Fruit fly (Drosophila melanogaster): ENCODE results near the gene Cow.

Gene Cow

DNA sequence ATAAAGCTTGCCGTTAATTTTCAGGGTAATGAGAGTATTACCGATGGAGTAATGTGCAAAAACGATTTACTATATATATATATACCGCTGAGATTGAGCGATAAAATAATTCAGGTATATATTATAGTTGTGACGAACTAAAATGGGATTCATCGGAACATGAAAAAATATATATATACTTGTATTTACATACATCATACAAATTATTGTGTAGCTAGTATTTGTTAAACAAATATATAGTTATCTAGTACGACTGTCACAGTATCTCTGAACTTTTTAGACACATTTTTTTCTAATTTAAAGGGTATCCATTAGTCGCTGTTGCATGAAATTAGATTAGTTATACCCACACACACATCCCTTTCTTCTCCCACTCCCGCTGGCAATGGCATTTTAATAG, 76.2 kb downstream of the Cow start:
- no peak for TF ChIP-seq CG10631 (GFP tag; optimal IDR thresholded peaks at IDR 0.05)
- TF ChIP-seq Eip78C (GFP tag), result peak; percentile 62

DNA sequence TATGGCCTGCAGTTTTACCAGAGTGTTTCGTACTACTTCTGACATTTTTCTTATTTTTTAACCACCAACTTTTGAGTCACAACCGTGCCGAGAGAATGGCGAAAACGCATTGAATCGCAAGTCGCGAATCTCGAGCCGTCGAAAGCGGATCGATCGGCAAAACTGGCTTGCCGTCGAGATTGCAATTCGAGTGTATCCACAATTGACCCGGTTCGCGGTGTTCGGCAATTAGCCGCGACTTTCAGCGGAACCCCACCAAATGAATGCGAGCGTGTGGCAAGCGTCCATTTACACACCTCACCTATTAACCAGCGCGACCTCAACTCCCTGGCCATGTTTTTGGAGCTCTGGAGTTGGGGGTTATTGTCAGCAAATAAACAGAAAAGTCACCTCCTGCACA, 77.1 kb downstream of the Cow start, which contains the start of gene CG13833:
TSS of gene CG13833 (minus strand) at position 101 of the 400 bp plus-strand sequence.
- TF ChIP-seq Eip78C (GFP tag) (peak; percentile 28), pdm3 (GFP tag; optimal IDR thresholded peaks at IDR 0.05) (no peak), CG16779 (tag; optimal IDR thresholded peaks at IDR 0.05) (no peak), CG3032 (tag; optimal IDR thresholded peaks at IDR 0.05) (no peak)

DNA sequence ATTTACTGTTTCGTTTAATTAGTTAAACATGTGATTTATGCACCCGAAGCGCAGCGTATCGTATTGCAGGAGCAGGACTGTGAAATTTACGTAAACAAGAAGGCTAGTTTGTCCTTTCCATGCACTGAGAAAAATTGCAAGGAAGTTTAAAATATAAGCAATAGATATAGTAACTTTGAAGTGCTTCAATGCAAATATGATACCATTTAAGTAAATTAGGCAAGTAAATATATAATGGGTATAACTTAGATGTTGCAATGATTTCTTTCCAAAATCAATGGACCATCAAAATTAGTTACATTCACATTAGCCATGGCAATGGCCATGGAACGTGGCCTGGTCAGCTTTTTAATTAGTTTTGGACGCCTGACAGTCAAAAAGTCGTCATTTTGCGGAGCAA, 81.6 kb downstream of the Cow start:
- TF ChIP-seq Eip78C (GFP tag), result peak; percentile 10
- no peak for TF ChIP-seq Hr39 (GFP tag; optimal IDR thresholded peaks at IDR 0.05)

DNA sequence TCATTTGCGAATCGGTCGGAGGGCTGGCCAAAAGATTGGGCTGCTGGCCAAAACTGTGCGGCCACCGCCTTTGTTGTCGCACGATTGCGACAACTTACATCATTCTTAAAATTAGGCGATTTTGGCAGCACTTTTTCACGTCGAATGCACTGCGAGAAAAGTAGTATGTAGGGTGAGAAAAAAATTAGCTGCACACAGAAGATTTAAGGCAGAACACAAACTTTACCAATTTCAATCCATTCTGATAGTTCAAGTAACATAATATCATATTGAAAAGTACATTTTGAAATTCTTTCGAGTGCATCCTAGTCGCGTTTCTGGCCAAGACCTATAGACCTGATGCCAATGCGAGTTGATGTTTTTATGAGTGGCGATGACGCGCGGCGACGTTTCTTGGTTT, 84.0 kb downstream of the Cow start:
- TF ChIP-seq CG34406 (GFP tag; optimal IDR thresholded peaks at IDR 0.05) (no peak), Sox102F (GFP tag; optimal IDR thresholded peaks at IDR 0.05) (no peak), dac (GFP tag; optimal IDR thresholded peaks at IDR 0.05) (no peak), Gug (GFP tag; IDR thresholded peaks at IDR 0.05) (0 out of 2 replicates have a peak, but pooled peaks have one; percentile 24), CG6276 (GFP tag; optimal IDR thresholded peaks at IDR 0.05) (no peak), Lpt (GFP tag; optimal IDR thresholded peaks at IDR 0.05) (no peak), Ets21C (GFP tag; optimal IDR thresholded peaks at IDR 0.05) (no peak), Hr4 (GFP tag; optimal IDR thresholded peaks at IDR 0.05) (peak; percentile 15), CG1621 (tag; optimal IDR thresholded peaks at IDR 0.05) (no peak), CG7368 (GFP tag; optimal IDR thresholded peaks at IDR 0.05) (no peak), lz (GFP tag; optimal IDR thresholded peaks at IDR 0.05) (no peak), CG32006 (GFP tag; optimal IDR thresholded peaks at IDR 0.05) (peak; percentile 15), vri (GFP tag; optimal IDR thresholded peaks at IDR 0.05) (no peak), Smox (GFP tag; optimal IDR thresholded peaks at IDR 0.05) (no peak), CG6163 (GFP tag; IDR thresholded peaks at IDR 0.05) (no peak), CG10631 (GFP tag; optimal IDR thresholded peaks at IDR 0.05) (no peak), Sox14 (GFP tag; optimal IDR thresholded peaks at IDR 0.05) (no peak), CG9139 (GFP tag; optimal IDR thresholded peaks at IDR 0.05) (no peak), CG10669 (GFP tag; optimal IDR thresholded peaks at IDR 0.05) (no peak), cyc (GFP tag; optimal IDR thresholded peaks at IDR 0.05) (no peak), achi (GFP tag; optimal IDR thresholded peaks at IDR 0.05) (no peak), net (GFP tag; optimal IDR thresholded peaks at IDR 0.05) (no peak), CG31627 (GFP tag; optimal IDR thresholded peaks at IDR 0.05) (no peak), fd85E (GFP tag; optimal IDR thresholded peaks at IDR 0.05) (no peak), CG6854 (GFP tag; optimal IDR thresholded peaks at IDR 0.05) (no peak), eg (GFP tag; IDR thresholded peaks at IDR 0.05) (peak; percentile 47; the same call in 2 of the 3 replicates), Eip93F (GFP tag; optimal IDR thresholded peaks at IDR 0.05) (no peak), Blimp-1 (GFP tag; optimal IDR thresholded peaks at IDR 0.05) (no peak), Eip78C (GFP tag) (peak; percentile 10), CG6808 (GFP tag; optimal IDR thresholded peaks at IDR 0.05) (no peak), fkh (GFP tag; optimal IDR thresholded peaks at IDR 0.05) (no peak), CG8119 (GFP tag; IDR thresholded peaks at IDR 0.05) (no peak), CG15336 (GFP tag; IDR thresholded peaks at IDR 0.05) (no peak)

DNA sequence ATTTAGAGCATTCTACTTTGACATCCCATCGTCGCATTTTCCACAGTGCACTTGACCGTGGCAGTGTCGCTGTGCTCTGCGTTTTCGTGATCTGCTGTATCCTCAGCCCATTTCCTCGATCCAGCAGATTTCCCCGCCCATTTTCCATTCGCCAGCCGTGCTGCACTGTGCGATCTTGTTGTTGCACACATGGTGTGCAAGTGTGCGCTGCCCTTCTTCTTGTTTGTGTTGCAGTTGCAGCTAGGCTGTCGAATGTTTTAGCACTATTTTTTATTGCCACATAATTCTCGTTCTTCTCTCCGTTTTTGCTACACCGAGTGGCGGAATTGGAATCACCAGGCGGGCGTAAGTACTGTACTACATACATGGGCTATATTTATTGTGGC, 85.1 kb downstream of the Cow start:
- peak; percentile 5 for TF ChIP-seq net (GFP tag; optimal IDR thresholded peaks at IDR 0.05)
- no peak for TF ChIP-seq Hr38 (GFP tag; optimal IDR thresholded peaks at IDR 0.05)
- no peak for TF ChIP-seq CG3032 (tag; optimal IDR thresholded peaks at IDR 0.05)

All from whole organism, prepupa.